Comparison of ENCODE assay signal across 1 fruit fly cellular context in the genomic region with DNA sequence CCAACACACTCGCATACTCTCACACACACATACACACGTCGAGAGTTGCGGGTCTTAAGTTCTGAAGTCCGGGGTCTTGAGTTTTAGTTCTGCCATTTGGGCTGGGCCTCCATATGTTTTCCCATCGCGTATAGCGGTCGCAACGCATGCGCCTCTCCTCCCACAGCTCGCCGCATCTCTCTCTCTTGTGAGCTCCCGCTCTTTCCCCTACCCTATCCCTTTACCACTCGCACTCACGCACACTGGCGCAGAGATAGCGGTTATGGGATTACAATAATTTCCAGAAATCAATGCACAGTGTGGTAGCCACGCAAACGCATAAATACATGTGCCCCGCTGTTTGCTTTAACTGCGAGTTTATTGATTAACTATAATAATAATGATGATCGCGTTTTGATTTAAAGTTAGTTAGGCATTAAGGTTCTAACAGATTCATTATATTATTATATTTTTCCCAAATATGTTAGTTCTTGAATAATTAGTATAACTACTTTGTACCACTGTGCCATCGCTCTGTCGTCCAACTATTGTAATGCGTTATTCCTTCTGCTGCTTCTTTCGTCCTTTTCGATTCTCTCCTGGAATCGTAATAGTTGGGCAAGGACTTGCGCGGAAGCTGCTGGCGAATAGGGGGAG.
A peak's percentile ranks its signal among the peaks of the same experiment; 100 is the strongest.
TF ChIP-seq lines count a peak whose summit lies in the region.

No protein-coding gene starts in this region.

TF ChIP-seq in whole organism, embryonic, 481 proteins besides CTCF, POLR2A, EP300 and RAD21 (continued from another document and continues in another):
- no peak for TF ChIP-seq zf30C (GFP tag; optimal IDR thresholded peaks at IDR 0.05; lab: Kevin White, UChicago)
- peak; percentile 52; the same call in 1 of the 3 replicates for TF ChIP-seq CG11560 (tag; IDR thresholded peaks at IDR 0.05; lab: Robert Waterston, UW)
- peak; percentile 82 for TF ChIP-seq H2.0 (GFP tag; IDR thresholded peaks at IDR 0.05; lab: Robert Waterston, UW)
- TF ChIP-seq pzg (GFP tag; optimal IDR thresholded peaks at IDR 0.05; lab: Kevin White, UChicago) = peak; percentile 6
- TF ChIP-seq trh (GFP tag; optimal IDR thresholded peaks at IDR 0.05; lab: Kevin White, UChicago) = peak; percentile 67
- peak; percentile 70 for TF ChIP-seq CG8089 (GFP tag; optimal IDR thresholded peaks at IDR 0.05; lab: Kevin White, UChicago)
- TF ChIP-seq Scr (GFP tag; IDR thresholded peaks at IDR 0.05; lab: Robert Waterston, UW; ENCODE audit: partially characterized antibody) = no peak; the same call in 1 of the 2 replicates
- TF ChIP-seq YL-1 (GFP tag; optimal IDR thresholded peaks at IDR 0.05; lab: Kevin White, UChicago) = peak; percentile 46
- 0 out of 3 replicates have a peak, but pooled peaks have one; percentile 35 for TF ChIP-seq CG7963 (GFP tag; IDR thresholded peaks at IDR 0.05; lab: Robert Waterston, UW; ENCODE audit: partially characterized antibody)
- TF ChIP-seq dmrt99B (tag; optimal IDR thresholded peaks at IDR 0.05; lab: Kevin White, UChicago) = peak; percentile 95
- peak; percentile 79 for TF ChIP-seq eyg (GFP tag; optimal IDR thresholded peaks at IDR 0.05; lab: Kevin White, UChicago)
- TF ChIP-seq ewg (GFP tag; optimal IDR thresholded peaks at IDR 0.05; lab: Kevin White, UChicago) = peak; percentile 90
- peak; percentile 47; the same call in 1 of the 2 replicates for TF ChIP-seq bbx (GFP tag; IDR thresholded peaks at IDR 0.05; lab: Robert Waterston, UW; ENCODE audit: partially characterized antibody)
- peak; percentile 22 for TF ChIP-seq da (GFP tag; optimal IDR thresholded peaks at IDR 0.05; lab: Kevin White, UChicago)
- TF ChIP-seq slp2 (GFP tag; optimal IDR thresholded peaks at IDR 0.05; lab: Kevin White, UChicago) = peak; percentile 73
- peak; percentile 84 for TF ChIP-seq CG6765 (GFP tag; optimal IDR thresholded peaks at IDR 0.05; lab: Kevin White, UChicago)
- peak; percentile 79 for TF ChIP-seq CG6654 (GFP tag; optimal IDR thresholded peaks at IDR 0.05; lab: Kevin White, UChicago)
- TF ChIP-seq CG18619 (GFP tag; optimal IDR thresholded peaks at IDR 0.05; lab: Kevin White, UChicago) = peak; percentile 91
- no peak for TF ChIP-seq fru (optimal IDR thresholded peaks at IDR 0.05; lab: Kevin White, UChicago)
- peak; percentile 84 for TF ChIP-seq Optix (GFP tag; IDR thresholded peaks at IDR 0.05; lab: Robert Waterston, UW)
- TF ChIP-seq dati (GFP tag; IDR thresholded peaks at IDR 0.05; lab: Robert Waterston, UW) = peak; percentile 63
- TF ChIP-seq CG3847 (GFP tag; IDR thresholded peaks at IDR 0.05; lab: Robert Waterston, UW) = peak; percentile 84
- TF ChIP-seq stwl (tag; optimal IDR thresholded peaks at IDR 0.05; lab: Kevin White, UChicago) = peak; percentile 32
- peak; percentile 94 for TF ChIP-seq PHDP (tag; optimal IDR thresholded peaks at IDR 0.05; lab: Kevin White, UChicago)
- peak; percentile 84 for TF ChIP-seq Dad (GFP tag; optimal IDR thresholded peaks at IDR 0.05; lab: Kevin White, UChicago)
- peak; percentile 84 for TF ChIP-seq CG4404 (GFP tag; IDR thresholded peaks at IDR 0.05; lab: Robert Waterston, UW)
- peak; percentile 83 for TF ChIP-seq CG4707 (GFP tag; optimal IDR thresholded peaks at IDR 0.05; lab: Kevin White, UChicago)
- peak; percentile 74 for TF ChIP-seq CG14667 (GFP tag; IDR thresholded peaks at IDR 0.05; lab: Robert Waterston, UW)
- TF ChIP-seq Awh (GFP tag; IDR thresholded peaks at IDR 0.05; lab: Robert Waterston, UW) = peak; percentile 87
- TF ChIP-seq CG12391 (tag; optimal IDR thresholded peaks at IDR 0.05; lab: Kevin White, UChicago) = peak; percentile 94
- TF ChIP-seq toy (GFP tag; IDR thresholded peaks at IDR 0.05; lab: Robert Waterston, UW) = peak; percentile 45; the same call in 1 of the 2 replicates
- TF ChIP-seq Hr39 (optimal IDR thresholded peaks at IDR 0.05; lab: Kevin White, UChicago) = no peak
- peak; percentile 97 for TF ChIP-seq Med (GFP tag; lab: Kevin White, UChicago)
- TF ChIP-seq dm (GFP tag; optimal IDR thresholded peaks at IDR 0.05; lab: Kevin White, UChicago) = peak; percentile 64
- TF ChIP-seq CG10267 (tag; optimal IDR thresholded peaks at IDR 0.05; lab: Kevin White, UChicago) = peak; percentile 88
- TF ChIP-seq ro (GFP tag; IDR thresholded peaks at IDR 0.05; lab: Robert Waterston, UW) = peak; percentile 58; the same call in 1 of the 2 replicates
- peak; percentile 80 for TF ChIP-seq Jarid2 (GFP tag; optimal IDR thresholded peaks at IDR 0.05; lab: Kevin White, UChicago)
- peak; percentile 91 for TF ChIP-seq D19A (tag; optimal IDR thresholded peaks at IDR 0.05; lab: Kevin White, UChicago)
- TF ChIP-seq Dp (GFP tag; optimal IDR thresholded peaks at IDR 0.05; lab: Kevin White, UChicago) = no peak
- peak; percentile 70 for TF ChIP-seq CG2116 (GFP tag; optimal IDR thresholded peaks at IDR 0.05; lab: Kevin White, UChicago)
- TF ChIP-seq CG15696 (tag; optimal IDR thresholded peaks at IDR 0.05; lab: Kevin White, UChicago) = peak; percentile 91
- TF ChIP-seq yki (optimal IDR thresholded peaks at IDR 0.05; lab: Kevin White, UChicago) = no peak
- no peak for TF ChIP-seq pita (GFP tag; optimal IDR thresholded peaks at IDR 0.05; lab: Kevin White, UChicago)
- TF ChIP-seq CG4854 (GFP tag; optimal IDR thresholded peaks at IDR 0.05; lab: Kevin White, UChicago) = peak; percentile 81
- TF ChIP-seq CG6175 (GFP tag; IDR thresholded peaks at IDR 0.05; lab: Robert Waterston, UW) = peak; percentile 72; the same call in 2 of the 3 replicates
- TF ChIP-seq Sin3A (optimal IDR thresholded peaks at IDR 0.05; lab: Kevin White, UChicago) = no peak
- peak; percentile 85 to 90 for TF ChIP-seq Pdp1 (GFP tag; optimal IDR thresholded peaks at IDR 0.05; lab: Kevin White, UChicago)
- peak; percentile 97 for TF ChIP-seq CG31441 (GFP tag; IDR thresholded peaks at IDR 0.05; lab: Robert Waterston, UW)
- TF ChIP-seq Drgx (GFP tag; IDR thresholded peaks at IDR 0.05; lab: Robert Waterston, UW) = peak; percentile 86
- TF ChIP-seq CG15269 (tag; optimal IDR thresholded peaks at IDR 0.05; lab: Kevin White, UChicago) = peak; percentile 94
- TF ChIP-seq Hr78 (GFP tag; optimal IDR thresholded peaks at IDR 0.05; lab: Kevin White, UChicago) = peak in 1 of 2 experiments; percentile 73
- peak; percentile 89 for TF ChIP-seq odd (GFP tag; optimal IDR thresholded peaks at IDR 0.05; lab: Kevin White, UChicago)
- TF ChIP-seq CrebB (tag; optimal IDR thresholded peaks at IDR 0.05; lab: Kevin White, UChicago) = peak; percentile 79
- TF ChIP-seq ash1 (GFP tag; optimal IDR thresholded peaks at IDR 0.05; lab: Kevin White, UChicago) = peak; percentile 61
- TF ChIP-seq sisA (GFP tag; IDR thresholded peaks at IDR 0.05; lab: Robert Waterston, UW) = peak; percentile 90
- peak; percentile 93 for TF ChIP-seq CG4424 (GFP tag; optimal IDR thresholded peaks at IDR 0.05; lab: Kevin White, UChicago)
- TF ChIP-seq jigr1 (GFP tag; IDR thresholded peaks at IDR 0.05; lab: Robert Waterston, UW) = peak; percentile 88
- TF ChIP-seq gcm (GFP tag; optimal IDR thresholded peaks at IDR 0.05; lab: Kevin White, UChicago) = peak; percentile 92
- peak; percentile 2 for TF ChIP-seq MESR4 (GFP tag; optimal IDR thresholded peaks at IDR 0.05; lab: Kevin White, UChicago)
- TF ChIP-seq bsh (GFP tag; optimal IDR thresholded peaks at IDR 0.05; lab: Kevin White, UChicago) = peak; percentile 85 to 92
- TF ChIP-seq nmo (GFP tag; optimal IDR thresholded peaks at IDR 0.05; lab: Kevin White, UChicago) = peak; percentile 96
- peak; percentile 87 for TF ChIP-seq fd3F (GFP tag; optimal IDR thresholded peaks at IDR 0.05; lab: Kevin White, UChicago)
- peak; percentile 71 for TF ChIP-seq CG5180 (GFP tag; optimal IDR thresholded peaks at IDR 0.05; lab: Kevin White, UChicago)
- TF ChIP-seq Adf1 (GFP tag; IDR thresholded peaks at IDR 0.05; lab: Robert Waterston, UW) = peak; percentile 69
- no peak; the same call in 1 of the 2 replicates for TF ChIP-seq Doc2 (GFP tag; IDR thresholded peaks at IDR 0.05; lab: Robert Waterston, UW)
- TF ChIP-seq Doc3 (GFP tag; IDR thresholded peaks at IDR 0.05; lab: Robert Waterston, UW; ENCODE audit: partially characterized antibody) = no peak
- TF ChIP-seq CG11504 (tag; optimal IDR thresholded peaks at IDR 0.05; lab: Kevin White, UChicago) = peak; percentile 94
- TF ChIP-seq dpn (GFP tag; optimal IDR thresholded peaks at IDR 0.05; lab: Kevin White, UChicago) = peak; percentile 86 to 89
- TF ChIP-seq CG34224 (GFP tag; IDR thresholded peaks at IDR 0.05; lab: Robert Waterston, UW; ENCODE audit: partially characterized antibody) = 0 out of 3 replicates have a peak, but pooled peaks have one; percentile 7
- TF ChIP-seq Ravus (GFP tag; IDR thresholded peaks at IDR 0.05; lab: Robert Waterston, UW) = peak; percentile 55
- peak; percentile 52 for TF ChIP-seq ab (GFP tag; optimal IDR thresholded peaks at IDR 0.05; lab: Kevin White, UChicago)
- peak; percentile 93 for TF ChIP-seq NfI (GFP tag; optimal IDR thresholded peaks at IDR 0.05; lab: Kevin White, UChicago)
- peak; percentile 84 for TF ChIP-seq CG17328 (GFP tag; IDR thresholded peaks at IDR 0.05; lab: Robert Waterston, UW)
- TF ChIP-seq NK7.1 (GFP tag; optimal IDR thresholded peaks at IDR 0.05; lab: Kevin White, UChicago) = peak; percentile 76
- peak; percentile 74 for TF ChIP-seq maf-S (GFP tag; optimal IDR thresholded peaks at IDR 0.05; lab: Kevin White, UChicago)
- peak; percentile 92 for TF ChIP-seq Max (GFP tag; optimal IDR thresholded peaks at IDR 0.05; lab: Kevin White, UChicago)
- TF ChIP-seq Asciz (GFP tag; optimal IDR thresholded peaks at IDR 0.05; lab: Kevin White, UChicago) = peak; percentile 93
- peak; percentile 95 for TF ChIP-seq row (GFP tag; IDR thresholded peaks at IDR 0.05; lab: Robert Waterston, UW)
- TF ChIP-seq CG12236 (GFP tag; optimal IDR thresholded peaks at IDR 0.05; lab: Kevin White, UChicago) = peak; percentile 66
- peak; percentile 88 for TF ChIP-seq CG12104 (GFP tag; optimal IDR thresholded peaks at IDR 0.05; lab: Kevin White, UChicago)
- no peak for TF ChIP-seq unc-4 (GFP tag; IDR thresholded peaks at IDR 0.05; lab: Robert Waterston, UW; ENCODE audit: partially characterized antibody)
- TF ChIP-seq Ada2b (GFP tag; IDR thresholded peaks at IDR 0.05; lab: Robert Waterston, UW) = peak; percentile 88
- peak; percentile 44 for TF ChIP-seq CG31224 (GFP tag; IDR thresholded peaks at IDR 0.05; lab: Robert Waterston, UW)
- peak; percentile 97 for TF ChIP-seq CG7556 (GFP tag; optimal IDR thresholded peaks at IDR 0.05; lab: Kevin White, UChicago)
- 0 out of 2 replicates have a peak, but pooled peaks have one; percentile 50 for TF ChIP-seq Taf1 (GFP tag; IDR thresholded peaks at IDR 0.05; lab: Robert Waterston, UW)
- TF ChIP-seq ttk (GFP tag; IDR thresholded peaks at IDR 0.05; lab: Robert Waterston, UW) = peak; percentile 86
- TF ChIP-seq CG13775 (GFP tag; optimal IDR thresholded peaks at IDR 0.05; lab: Kevin White, UChicago) = peak; percentile 91
- TF ChIP-seq Mad (GFP tag; optimal IDR thresholded peaks at IDR 0.05; lab: Kevin White, UChicago) = peak; percentile 78
- TF ChIP-seq E2f1 (GFP tag; IDR thresholded peaks at IDR 0.05; lab: Robert Waterston, UW) = peak; percentile 85
- TF ChIP-seq Xbp1 (GFP tag; optimal IDR thresholded peaks at IDR 0.05; lab: Kevin White, UChicago) = peak; percentile 88
- TF ChIP-seq CG7357 (GFP tag; IDR thresholded peaks at IDR 0.05; lab: Robert Waterston, UW) = peak; percentile 81
- peak; percentile 84 for TF ChIP-seq Rfx (GFP tag; IDR thresholded peaks at IDR 0.05; lab: Robert Waterston, UW)
- peak in 1 of 2 experiments; percentile 87 for TF ChIP-seq Eip74EF (GFP tag; optimal IDR thresholded peaks at IDR 0.05; lab: Kevin White, UChicago)
- peak; percentile 91 for TF ChIP-seq run (tag; optimal IDR thresholded peaks at IDR 0.05; lab: Kevin White, UChicago)
- TF ChIP-seq CG9876 (GFP tag; optimal IDR thresholded peaks at IDR 0.05; lab: Kevin White, UChicago) = peak; percentile 10
- peak; percentile 89 for TF ChIP-seq Dbx (GFP tag; IDR thresholded peaks at IDR 0.05; lab: Robert Waterston, UW)
- TF ChIP-seq sug (tag; optimal IDR thresholded peaks at IDR 0.05; lab: Kevin White, UChicago) = peak; percentile 89
- peak; percentile 91 for TF ChIP-seq seq (GFP tag; IDR thresholded peaks at IDR 0.05; lab: Robert Waterston, UW)
- TF ChIP-seq Antp (GFP tag; optimal IDR thresholded peaks at IDR 0.05; lab: Kevin White, UChicago) = peak; percentile 82
- TF ChIP-seq shn (GFP tag; optimal IDR thresholded peaks at IDR 0.05; lab: Kevin White, UChicago) = peak; percentile 61
- TF ChIP-seq CG16863 (GFP tag; optimal IDR thresholded peaks at IDR 0.05; lab: Kevin White, UChicago) = peak; percentile 74
- TF ChIP-seq bab2 (GFP tag; optimal IDR thresholded peaks at IDR 0.05; lab: Kevin White, UChicago) = peak; percentile 80
- peak; percentile 90 for TF ChIP-seq esg (GFP tag; conservative IDR thresholded peaks at IDR 0.05; lab: Robert Waterston, UW)
- peak; percentile 94 for TF ChIP-seq unpg (GFP tag; optimal IDR thresholded peaks at IDR 0.05; lab: Kevin White, UChicago)
- peak; percentile 86 for TF ChIP-seq CG1529 (GFP tag; optimal IDR thresholded peaks at IDR 0.05; lab: Kevin White, UChicago)
- TF ChIP-seq Deaf1 (tag; optimal IDR thresholded peaks at IDR 0.05; lab: Kevin White, UChicago) = peak; percentile 69
- peak; percentile 87 for TF ChIP-seq CG12155 (GFP tag; optimal IDR thresholded peaks at IDR 0.05; lab: Kevin White, UChicago)
- peak; percentile 92 for TF ChIP-seq ATbp (GFP tag; optimal IDR thresholded peaks at IDR 0.05; lab: Kevin White, UChicago)
- peak; percentile 94 for TF ChIP-seq CG10979 (tag; optimal IDR thresholded peaks at IDR 0.05; lab: Kevin White, UChicago)
- TF ChIP-seq ems (GFP tag; optimal IDR thresholded peaks at IDR 0.05; lab: Kevin White, UChicago) = peak; percentile 89
- TF ChIP-seq Usf (GFP tag; optimal IDR thresholded peaks at IDR 0.05; lab: Kevin White, UChicago) = peak; percentile 80
- TF ChIP-seq CG16815 (GFP tag; optimal IDR thresholded peaks at IDR 0.05; lab: Kevin White, UChicago) = peak; percentile 88
- peak; percentile 46 for TF ChIP-seq CG3163 (GFP tag; optimal IDR thresholded peaks at IDR 0.05; lab: Kevin White, UChicago)
- peak; percentile 91 for TF ChIP-seq CG2120 (GFP tag; optimal IDR thresholded peaks at IDR 0.05; lab: Kevin White, UChicago)
- TF ChIP-seq cg (GFP tag; optimal IDR thresholded peaks at IDR 0.05; lab: Kevin White, UChicago) = peak; percentile 80
- peak; percentile 93 for TF ChIP-seq CG30403 (GFP tag; optimal IDR thresholded peaks at IDR 0.05; lab: Kevin White, UChicago)
- peak in 1 of 3 experiments; percentile 88 for TF ChIP-seq lola (GFP tag; optimal IDR thresholded peaks at IDR 0.05; lab: Kevin White, UChicago)
- TF ChIP-seq CG17186 (GFP tag; optimal IDR thresholded peaks at IDR 0.05; lab: Kevin White, UChicago) = peak; percentile 58
- TF ChIP-seq BEAF-32 (GFP tag; optimal IDR thresholded peaks at IDR 0.05; lab: Kevin White, UChicago) = no peak
- TF ChIP-seq ranshi (GFP tag; IDR thresholded peaks at IDR 0.05; lab: Robert Waterston, UW) = peak; percentile 88
- no peak for TF ChIP-seq CG8478 (optimal IDR thresholded peaks at IDR 0.05; lab: Kevin White, UChicago)
